Worm (Caenorhabditis elegans): ENCODE data around the gene glb-16.

ce11 chrX:7502807-7503206 lies 37.1 kb downstream of the glb-16 start, which contains the start of gene F48E3.6:
- TF ChIP-seq ceh-13 (GFP tag; optimal IDR thresholded peaks at IDR 0.05) (no peak), F13C5.2 (tag; optimal IDR thresholded peaks at IDR 0.05) (no peak), hnd-1 (tag; optimal IDR thresholded peaks at IDR 0.05) (no peak), flt-1 (GFP tag; IDR thresholded peaks at IDR 0.05) (no peak), ama-1 (optimal IDR thresholded peaks at IDR 0.05) (no peak), pes-1 (GFP tag; IDR thresholded peaks at IDR 0.05) (no peak), ceh-36 (tag; optimal IDR thresholded peaks at IDR 0.05) (no peak), ets-7 (tag; optimal IDR thresholded peaks at IDR 0.05) (no peak), tbx-11 (GFP tag; IDR thresholded peaks at IDR 0.05) (no peak), hmg-4 (GFP tag; optimal IDR thresholded peaks at IDR 0.05) (no peak), tra-4 (tag; optimal IDR thresholded peaks at IDR 0.05) (no peak), scrt-1 (GFP tag; IDR thresholded peaks at IDR 0.05) (no peak), sea-1 (GFP tag; conservative IDR thresholded peaks at IDR 0.05) (no peak), B0310.2 (tag; optimal IDR thresholded peaks at IDR 0.05) (no peak)

Measured in whole organism, early embryonic.